Fruit fly (Drosophila melanogaster): ENCODE results near the gene santa-maria.

santa-maria gene

DNA sequence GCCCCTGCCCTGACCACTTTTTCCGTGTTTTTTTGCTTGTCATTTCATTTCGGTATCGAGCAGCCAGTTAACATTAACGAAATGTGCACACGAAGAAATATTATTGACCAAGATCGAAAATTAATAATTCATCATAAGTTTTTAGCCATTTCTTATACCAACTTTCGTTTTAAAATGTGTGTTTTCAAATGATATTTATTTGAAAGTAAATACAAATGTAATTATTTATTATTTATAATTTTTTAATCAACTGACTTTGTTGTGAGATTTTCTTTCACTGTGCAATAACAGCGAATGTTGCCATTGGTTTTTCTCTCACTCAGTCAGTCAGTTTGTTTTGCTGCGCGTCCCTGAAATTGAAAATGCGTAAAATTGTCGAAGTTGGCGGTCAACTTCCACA is 55.2 kb downstream of the santa-maria start (continued):
- TF ChIP-seq Xrp1 (GFP tag; IDR thresholded peaks at IDR 0.05) (peak; percentile 58), Ssrp (tag; optimal IDR thresholded peaks at IDR 0.05) (peak; percentile 60), CG5245 (GFP tag; optimal IDR thresholded peaks at IDR 0.05) (peak; percentile 4), HLH3B (GFP tag; IDR thresholded peaks at IDR 0.05) (peak; percentile 57), CG12391 (tag; optimal IDR thresholded peaks at IDR 0.05) (peak; percentile 75), pb (GFP tag; optimal IDR thresholded peaks at IDR 0.05) (no peak), Meics (GFP tag; optimal IDR thresholded peaks at IDR 0.05) (peak; percentile 66), Nf-YB (GFP tag; optimal IDR thresholded peaks at IDR 0.05) (peak; percentile 25), Max (GFP tag; optimal IDR thresholded peaks at IDR 0.05) (peak; percentile 12), ap (GFP tag; IDR thresholded peaks at IDR 0.05) (peak; percentile 5; the same call in 1 of the 2 replicates), gcm2 (GFP tag; optimal IDR thresholded peaks at IDR 0.05) (no peak), sqz (GFP tag; optimal IDR thresholded peaks at IDR 0.05) (peak; percentile 56), gfzf (GFP tag; optimal IDR thresholded peaks at IDR 0.05) (no peak), CG3407 (GFP tag; optimal IDR thresholded peaks at IDR 0.05) (peak; percentile 4), CG11560 (tag; IDR thresholded peaks at IDR 0.05) (no peak), PHDP (tag; optimal IDR thresholded peaks at IDR 0.05) (peak; percentile 75), CG3281 (GFP tag; optimal IDR thresholded peaks at IDR 0.05) (peak; percentile 54), vvl (GFP tag; IDR thresholded peaks at IDR 0.05) (peak; percentile 72), ATbp (GFP tag; optimal IDR thresholded peaks at IDR 0.05) (peak; percentile 44), Doc2 (GFP tag; IDR thresholded peaks at IDR 0.05) (no peak), phol (tag; optimal IDR thresholded peaks at IDR 0.05) (peak; percentile 63), CG7556 (GFP tag; optimal IDR thresholded peaks at IDR 0.05) (peak; percentile 73), grau (tag; optimal IDR thresholded peaks at IDR 0.05) (peak; percentile 78)
